Worm (Caenorhabditis elegans): ENCODE data around the gene gpd-3.

Gene gpd-3

DNA sequence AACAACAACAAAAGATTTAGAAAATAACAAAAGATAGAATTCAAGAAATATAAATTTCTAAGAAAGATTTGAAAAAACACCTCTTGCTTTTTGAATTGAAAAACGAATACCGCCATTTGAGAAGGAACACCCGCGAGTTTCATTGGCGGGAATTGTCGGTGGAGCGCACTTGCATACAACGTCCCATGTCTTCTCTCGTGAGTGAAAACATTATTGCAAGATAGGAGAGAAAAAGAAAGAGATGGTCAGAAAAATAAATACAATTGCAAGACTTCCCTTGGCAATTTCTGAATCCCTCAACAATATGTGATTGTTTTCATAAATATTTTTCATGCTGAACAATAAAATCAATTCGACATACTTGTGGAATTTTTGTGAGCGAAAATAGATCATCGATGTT, 7.0 kb downstream of the gpd-3 start, which contains the start of gene K10B3.5 (continued):
- no peak for TF ChIP-seq F44E2.7 (GFP tag; IDR thresholded peaks at IDR 0.05)
- peak; percentile 63 for TF ChIP-seq dve-1 (tag; optimal IDR thresholded peaks at IDR 0.05; ENCODE audit: insufficient read depth)
- 0 out of 2 replicates have a peak, but pooled peaks have one; percentile 29 for TF ChIP-seq dmd-6 (GFP tag; IDR thresholded peaks at IDR 0.05)
- TF ChIP-seq R02D3.7 (tag; optimal IDR thresholded peaks at IDR 0.05) = no peak
- no peak for TF ChIP-seq saeg-2 (GFP tag; IDR thresholded peaks at IDR 0.05)
- TF ChIP-seq aha-1 (tag) = peak; percentile 97
- no peak for TF ChIP-seq skn-1 (tag; optimal IDR thresholded peaks at IDR 0.05)
- TF ChIP-seq unc-130 (GFP tag; optimal IDR thresholded peaks at IDR 0.05) = no peak
- TF ChIP-seq nhr-28 (tag; optimal IDR thresholded peaks at IDR 0.05) = peak; percentile 48
- no peak for TF ChIP-seq unc-39 (tag; optimal IDR thresholded peaks at IDR 0.05)
- no peak for TF ChIP-seq ctbp-1 (GFP tag; IDR thresholded peaks at IDR 0.05)
- TF ChIP-seq hlh-11 (tag; optimal IDR thresholded peaks at IDR 0.05) = peak; percentile 55
- TF ChIP-seq snpc-1.2 (GFP tag; IDR thresholded peaks at IDR 0.05) = no peak
- TF ChIP-seq zfp-3 (GFP tag; conservative IDR thresholded peaks at IDR 0.05) = no peak
- TF ChIP-seq tag-97 (GFP tag; IDR thresholded peaks at IDR 0.05) = no peak
- no peak for TF ChIP-seq ZK546.5 (tag; optimal IDR thresholded peaks at IDR 0.05)
- no peak for TF ChIP-seq unc-62 (GFP tag; optimal IDR thresholded peaks at IDR 0.05 in 1 of 2)
- no peak for TF ChIP-seq unc-62 (tag; optimal IDR thresholded peaks at IDR 0.05)
- no peak for TF ChIP-seq ceh-82 (tag; optimal IDR thresholded peaks at IDR 0.05)
- TF ChIP-seq spr-3 (GFP tag; optimal IDR thresholded peaks at IDR 0.05) = no peak
- TF ChIP-seq lin-38 (GFP tag; IDR thresholded peaks at IDR 0.05) = peak; percentile 95

- TF ChIP-seq lir-3 (tag; optimal IDR thresholded peaks at IDR 0.05) = no peak
- no peak for TF ChIP-seq vab-7 (GFP tag; IDR thresholded peaks at IDR 0.05)
- 0 out of 2 replicates have a peak, but pooled peaks have one; percentile 7 for TF ChIP-seq php-3 (GFP tag; IDR thresholded peaks at IDR 0.05)
- no peak for TF ChIP-seq ztf-11 (tag; optimal IDR thresholded peaks at IDR 0.05)
- TF ChIP-seq pqm-1 (tag; optimal IDR thresholded peaks at IDR 0.05) = no peak
- TF ChIP-seq aly-2 (tag; optimal IDR thresholded peaks at IDR 0.05) = no peak
- peak; percentile 50; the same call in 1 of the 2 replicates for TF ChIP-seq set-16 (GFP tag; IDR thresholded peaks at IDR 0.05)
- peak; percentile 39 for TF ChIP-seq mxl-3 (GFP tag; optimal IDR thresholded peaks at IDR 0.05)
- no peak for TF ChIP-seq daf-16 (GFP tag; optimal IDR thresholded peaks at IDR 0.05)
- peak; percentile 5 for TF ChIP-seq daf-16 (tag; optimal IDR thresholded peaks at IDR 0.05)
- TF ChIP-seq lsy-2 (tag; optimal IDR thresholded peaks at IDR 0.05) = peak in 1 of 2 experiments; percentile 24
- no peak for TF ChIP-seq zip-11 (GFP tag; IDR thresholded peaks at IDR 0.05)
- TF ChIP-seq duxl-1 (tag; optimal IDR thresholded peaks at IDR 0.05; ENCODE audit: poor library complexity) = no peak
- TF ChIP-seq Y48G9A.11 (GFP tag; IDR thresholded peaks at IDR 0.05) = no peak
- no peak for TF ChIP-seq sdz-12 (GFP tag; optimal IDR thresholded peaks at IDR 0.05)
- TF ChIP-seq ceh-28 (tag; optimal IDR thresholded peaks at IDR 0.05) = peak; percentile 10
- no peak for TF ChIP-seq cey-2 (tag; optimal IDR thresholded peaks at IDR 0.05; ENCODE audit: borderline replicate concordance, insufficient read depth)
- no peak for TF ChIP-seq F26F4.8 (GFP tag; conservative IDR thresholded peaks at IDR 0.05)
- peak; percentile 35 for TF ChIP-seq dve-1 (tag; optimal IDR thresholded peaks at IDR 0.05; ENCODE audit: insufficient read depth)
- peak; percentile 24; the same call in 1 of the 2 replicates for TF ChIP-seq T26A8.4 (GFP tag; IDR thresholded peaks at IDR 0.05)
- no peak for TF ChIP-seq dmd-8 (GFP tag; IDR thresholded peaks at IDR 0.05)
- TF ChIP-seq hlh-11 (tag; optimal IDR thresholded peaks at IDR 0.05) = peak; percentile 32
- peak; percentile 7 for TF ChIP-seq hlh-30 (tag; optimal IDR thresholded peaks at IDR 0.05; ENCODE audit: insufficient read depth)
- TF ChIP-seq zip-2 (tag; optimal IDR thresholded peaks at IDR 0.05) = no peak
- no peak for TF ChIP-seq nhr-48 (tag; optimal IDR thresholded peaks at IDR 0.05)
- no peak for TF ChIP-seq R02D3.7 (tag; optimal IDR thresholded peaks at IDR 0.05)
- peak; percentile 58; the same call in 1 of the 2 replicates for TF ChIP-seq egl-43 (GFP tag; IDR thresholded peaks at IDR 0.05)
- 0 out of 2 replicates have a peak, but pooled peaks have one; percentile 29 for TF ChIP-seq lim-7 (GFP tag; IDR thresholded peaks at IDR 0.05)
- TF ChIP-seq lin-1 (GFP tag; IDR thresholded peaks at IDR 0.05) = no peak
- no peak for TF ChIP-seq lin-13 (GFP tag; optimal IDR thresholded peaks at IDR 0.05)
- no peak for TF ChIP-seq ceh-44 (GFP tag; IDR thresholded peaks at IDR 0.05)
- no peak for TF ChIP-seq ceh-20 (GFP tag; IDR thresholded peaks at IDR 0.05)
- TF ChIP-seq nhr-6 (tag; optimal IDR thresholded peaks at IDR 0.05) = peak; percentile 35
Observed at ce11 chrX:3102817-3103216, 10.3 kb downstream of the gpd-3 start.
